Fruit fly (Drosophila melanogaster): ENCODE data around the gene Drsl6.

Gene Drsl6

dm6 chr3L:3334784-3335183 is 1.4 kb downstream of the Drsl6 start, which contains the start of gene CG14969:
Gene CG14969, minus strand, starts transcription at chr3L:3334978.
- TF ChIP-seq Ets98B (GFP tag; IDR thresholded peaks at IDR 0.05) (no peak), CG12605 (GFP tag; IDR thresholded peaks at IDR 0.05) (no peak), EcR (GFP tag; optimal IDR thresholded peaks at IDR 0.05) (no peak), CG14655 (GFP tag; optimal IDR thresholded peaks at IDR 0.05) (no peak), CG32121 (GFP tag; IDR thresholded peaks at IDR 0.05) (no peak), Pif1A (GFP tag; optimal IDR thresholded peaks at IDR 0.05) (no peak)

- no peak for TF ChIP-seq Pif1B (GFP tag; optimal IDR thresholded peaks at IDR 0.05)
- TF ChIP-seq CG12605 (GFP tag; IDR thresholded peaks at IDR 0.05) = no peak
- TF ChIP-seq CG17806 (tag; optimal IDR thresholded peaks at IDR 0.05) = no peak
- no peak for TF ChIP-seq CG32121 (GFP tag; IDR thresholded peaks at IDR 0.05)
- TF ChIP-seq Ets98B (GFP tag; IDR thresholded peaks at IDR 0.05) = no peak
- TF ChIP-seq CG8301 (tag; optimal IDR thresholded peaks at IDR 0.05) = no peak
- no peak for TF ChIP-seq CG13204 (GFP tag; optimal IDR thresholded peaks at IDR 0.05)
- no peak for TF ChIP-seq D1 (tag; optimal IDR thresholded peaks at IDR 0.05)
- TF ChIP-seq rn (GFP tag; IDR thresholded peaks at IDR 0.05) = no peak
- TF ChIP-seq Snoo (tag; optimal IDR thresholded peaks at IDR 0.05) = no peak
- no peak for TF ChIP-seq CG14655 (GFP tag; optimal IDR thresholded peaks at IDR 0.05)
- no peak for TF ChIP-seq CG9948 (tag; optimal IDR thresholded peaks at IDR 0.05)
- no peak for TF ChIP-seq fd96Ca (GFP tag; IDR thresholded peaks at IDR 0.05)
These were observed 6.5 kb downstream of the Drsl6 start, which contains the start of gene CG14961 for dm6 chr3L:3329763-3330162. Gene CG14961, plus strand, starts transcription at chr3L:3330063.

- TF ChIP-seq CG32121 (GFP tag; IDR thresholded peaks at IDR 0.05) = no peak
- no peak for TF ChIP-seq EcR (GFP tag; optimal IDR thresholded peaks at IDR 0.05)
- no peak for TF ChIP-seq Ets98B (GFP tag; IDR thresholded peaks at IDR 0.05)
- no peak for TF ChIP-seq CG17806 (tag; optimal IDR thresholded peaks at IDR 0.05)
- no peak for TF ChIP-seq CG14655 (GFP tag; optimal IDR thresholded peaks at IDR 0.05)
- TF ChIP-seq Pif1B (GFP tag; optimal IDR thresholded peaks at IDR 0.05) = no peak
- no peak for TF ChIP-seq CG13204 (GFP tag; optimal IDR thresholded peaks at IDR 0.05)
- no peak for TF ChIP-seq CG9948 (tag; optimal IDR thresholded peaks at IDR 0.05)
- TF ChIP-seq Pif1A (GFP tag; optimal IDR thresholded peaks at IDR 0.05) = no peak
- no peak for TF ChIP-seq CG15710 (tag; optimal IDR thresholded peaks at IDR 0.05)
- no peak for TF ChIP-seq gl (tag; optimal IDR thresholded peaks at IDR 0.05)
- TF ChIP-seq CG12605 (GFP tag; IDR thresholded peaks at IDR 0.05) = no peak
- TF ChIP-seq fd96Ca (GFP tag; IDR thresholded peaks at IDR 0.05) = no peak
- no peak for TF ChIP-seq CG10348 (GFP tag; IDR thresholded peaks at IDR 0.05)
- no peak for TF ChIP-seq CG8159 (tag; optimal IDR thresholded peaks at IDR 0.05)
- no peak for TF ChIP-seq CG8301 (tag; optimal IDR thresholded peaks at IDR 0.05)
- no peak for TF ChIP-seq Snoo (tag; optimal IDR thresholded peaks at IDR 0.05)
- TF ChIP-seq CG4496 (GFP tag; IDR thresholded peaks at IDR 0.05) = no peak
- TF ChIP-seq CG34367 (tag; optimal IDR thresholded peaks at IDR 0.05) = no peak
These were observed 7.4 kb downstream of the Drsl6 start, which contains the start of gene Strip for dm6 chr3L:3328771-3329170. Gene Strip, minus strand, starts transcription at chr3L:3328871.

- peak; percentile 48; the same call in 2 of the 3 replicates for TF ChIP-seq CG4496 (GFP tag; IDR thresholded peaks at IDR 0.05)
- TF ChIP-seq gl (tag; optimal IDR thresholded peaks at IDR 0.05) = peak; percentile 67
- no peak for TF ChIP-seq EcR (GFP tag; optimal IDR thresholded peaks at IDR 0.05)
- TF ChIP-seq Pif1A (GFP tag; optimal IDR thresholded peaks at IDR 0.05) = peak; percentile 40
- no peak for TF ChIP-seq rn (GFP tag; IDR thresholded peaks at IDR 0.05)
- TF ChIP-seq CG8301 (tag; optimal IDR thresholded peaks at IDR 0.05) = peak; percentile 24
- peak; percentile 40 for TF ChIP-seq CG34367 (tag; optimal IDR thresholded peaks at IDR 0.05)
- TF ChIP-seq Snoo (tag; optimal IDR thresholded peaks at IDR 0.05) = peak; percentile 4
- peak; percentile 17 for TF ChIP-seq Pif1B (GFP tag; optimal IDR thresholded peaks at IDR 0.05)
- TF ChIP-seq Ets98B (GFP tag; IDR thresholded peaks at IDR 0.05) = peak; percentile 38; the same call in 1 of the 2 replicates
These were observed 10.0 kb downstream of the Drsl6 start, which contains the start of gene Gtpx for dm6 chr3L:3325925-3326903. Gene Gtpx, plus strand, starts transcription at chr3L:3326265.

dm6 chr3L:3325597-3325924 is 10.7 kb downstream of the Drsl6 start:
- TF ChIP-seq Pif1B (GFP tag; optimal IDR thresholded peaks at IDR 0.05) (no peak), CG8159 (tag; optimal IDR thresholded peaks at IDR 0.05) (no peak), CG14655 (GFP tag; optimal IDR thresholded peaks at IDR 0.05) (no peak), EcR (GFP tag; optimal IDR thresholded peaks at IDR 0.05) (no peak), CG8301 (tag; optimal IDR thresholded peaks at IDR 0.05) (no peak), CG12605 (GFP tag; IDR thresholded peaks at IDR 0.05) (no peak), CG9948 (tag; optimal IDR thresholded peaks at IDR 0.05) (no peak), CG13204 (GFP tag; optimal IDR thresholded peaks at IDR 0.05) (no peak)

- no peak for TF ChIP-seq Pif1B (GFP tag; optimal IDR thresholded peaks at IDR 0.05)
- TF ChIP-seq Snoo (tag; optimal IDR thresholded peaks at IDR 0.05) = no peak
- TF ChIP-seq CG8301 (tag; optimal IDR thresholded peaks at IDR 0.05) = peak; percentile 19
- no peak for TF ChIP-seq fd96Ca (GFP tag; IDR thresholded peaks at IDR 0.05)
- TF ChIP-seq Ets98B (GFP tag; IDR thresholded peaks at IDR 0.05) = no peak
- TF ChIP-seq gl (tag; optimal IDR thresholded peaks at IDR 0.05) = no peak
- TF ChIP-seq CG9948 (tag; optimal IDR thresholded peaks at IDR 0.05) = peak; percentile 3
- no peak for TF ChIP-seq CG10348 (GFP tag; IDR thresholded peaks at IDR 0.05)
- TF ChIP-seq CG15710 (tag; optimal IDR thresholded peaks at IDR 0.05) = no peak
- TF ChIP-seq CG32121 (GFP tag; IDR thresholded peaks at IDR 0.05) = no peak
- TF ChIP-seq CG8159 (tag; optimal IDR thresholded peaks at IDR 0.05) = peak; percentile 14
- peak; percentile 65 for TF ChIP-seq EcR (GFP tag; optimal IDR thresholded peaks at IDR 0.05)
- no peak for TF ChIP-seq CG34367 (tag; optimal IDR thresholded peaks at IDR 0.05)
- no peak for TF ChIP-seq rn (GFP tag; IDR thresholded peaks at IDR 0.05)
- no peak for TF ChIP-seq CG14655 (GFP tag; optimal IDR thresholded peaks at IDR 0.05)
- TF ChIP-seq D1 (tag; optimal IDR thresholded peaks at IDR 0.05) = no peak
- no peak for TF ChIP-seq CG4496 (GFP tag; IDR thresholded peaks at IDR 0.05)
- TF ChIP-seq CG17806 (tag; optimal IDR thresholded peaks at IDR 0.05) = no peak
- TF ChIP-seq Pif1A (GFP tag; optimal IDR thresholded peaks at IDR 0.05) = no peak
- no peak for TF ChIP-seq CG13204 (GFP tag; optimal IDR thresholded peaks at IDR 0.05)
- TF ChIP-seq CG12605 (GFP tag; IDR thresholded peaks at IDR 0.05) = no peak
These were observed 16.1 kb downstream of the Drsl6 start for dm6 chr3L:3319992-3320732.
